Fruit fly (Drosophila melanogaster): Measurements from ENCODE around the gene Sfp24Bd.

The Sfp24Bd gene

DNA sequence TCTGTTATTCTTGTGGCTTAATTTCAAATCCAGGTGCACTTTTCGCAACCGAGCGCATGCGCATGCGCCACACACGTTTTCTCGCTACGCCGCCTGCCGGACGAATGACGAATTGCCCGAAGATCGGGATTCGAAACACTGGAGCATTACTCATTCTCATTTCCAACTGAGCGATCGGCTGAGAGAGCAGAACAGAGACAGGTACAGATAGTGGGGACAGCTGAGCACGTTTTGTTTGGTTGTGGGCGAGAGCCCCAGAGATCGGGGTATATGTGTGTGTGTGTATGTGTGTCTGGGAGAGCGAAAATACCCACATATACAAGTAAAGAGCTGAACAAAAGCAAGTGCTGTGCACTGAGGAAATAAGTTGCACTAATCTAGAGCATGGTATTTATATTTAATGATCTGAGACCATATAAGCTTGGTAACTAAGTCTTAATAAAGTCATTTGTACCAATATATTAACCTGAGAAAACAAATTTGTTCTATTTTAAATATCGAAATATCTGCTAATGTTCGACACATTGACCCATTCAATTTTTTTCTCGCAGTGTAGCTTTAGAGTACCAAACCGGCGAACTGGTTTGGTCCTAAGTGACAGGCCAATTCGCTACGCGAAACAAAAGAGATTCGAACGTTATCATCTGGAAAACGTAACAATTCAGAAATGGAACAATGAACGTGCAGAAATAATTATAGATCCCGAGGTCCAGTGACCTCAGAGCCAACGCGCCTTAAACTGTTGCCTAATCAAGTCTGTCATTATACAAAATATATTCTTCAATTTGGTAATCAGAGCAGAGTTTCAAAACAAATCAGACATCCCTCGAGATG lies 36.7 kb downstream of the Sfp24Bd start (continued):
- peak; percentile 91 for TF ChIP-seq ems (GFP tag; optimal IDR thresholded peaks at IDR 0.05)
- peak; percentile 99 for TF ChIP-seq row (GFP tag; IDR thresholded peaks at IDR 0.05)
- peak; percentile 97 for TF ChIP-seq bcd (GFP tag; optimal IDR thresholded peaks at IDR 0.05)
- TF ChIP-seq CG12942 (GFP tag; optimal IDR thresholded peaks at IDR 0.05), result peak; percentile 88
- peak; percentile 99 for TF ChIP-seq ind (GFP tag; optimal IDR thresholded peaks at IDR 0.05)
- TF ChIP-seq Spps (tag; optimal IDR thresholded peaks at IDR 0.05), result peak; percentile 98
- peak; percentile 49; the same call in 1 of the 2 replicates for TF ChIP-seq Scr (GFP tag; IDR thresholded peaks at IDR 0.05; ENCODE audit: partially characterized antibody)
- TF ChIP-seq Mrtf (GFP tag; IDR thresholded peaks at IDR 0.05), result peak; percentile 94
- peak; percentile 92 for TF ChIP-seq CG12744 (GFP tag; optimal IDR thresholded peaks at IDR 0.05)
- no peak for TF ChIP-seq Hr39 (optimal IDR thresholded peaks at IDR 0.05)
- TF ChIP-seq CG31388 (GFP tag; optimal IDR thresholded peaks at IDR 0.05), result peak; percentile 75
- peak; percentile 99 for TF ChIP-seq nau (GFP tag; optimal IDR thresholded peaks at IDR 0.05)
- TF ChIP-seq gem (tag; optimal IDR thresholded peaks at IDR 0.05), result peak; percentile 97
- TF ChIP-seq eyg (GFP tag; optimal IDR thresholded peaks at IDR 0.05), result peak; percentile 88
- TF ChIP-seq CG7786 (GFP tag; optimal IDR thresholded peaks at IDR 0.05), result peak; percentile 95
- peak; percentile 90 for TF ChIP-seq CG16863 (GFP tag; optimal IDR thresholded peaks at IDR 0.05)
- TF ChIP-seq gt (GFP tag; IDR thresholded peaks at IDR 0.05), result peak; percentile 92
- peak; percentile 94 for TF ChIP-seq wor (GFP tag; IDR thresholded peaks at IDR 0.05)
- TF ChIP-seq Gug (GFP tag; IDR thresholded peaks at IDR 0.05), result peak; percentile 95
- TF ChIP-seq Sin3A (optimal IDR thresholded peaks at IDR 0.05), result no peak
- peak; percentile 94 for TF ChIP-seq nmo (GFP tag; optimal IDR thresholded peaks at IDR 0.05)
- TF ChIP-seq tap (tag; optimal IDR thresholded peaks at IDR 0.05), result peak; percentile 98
- TF ChIP-seq sens (GFP tag), result peak; percentile 100
- peak; percentile 93 for TF ChIP-seq CG5180 (GFP tag; optimal IDR thresholded peaks at IDR 0.05)
- TF ChIP-seq Poxn (GFP tag; IDR thresholded peaks at IDR 0.05), result peak; percentile 85
- TF ChIP-seq sna (GFP tag; IDR thresholded peaks at IDR 0.05; ENCODE audit: partially characterized antibody), result no peak
- TF ChIP-seq bigmax (GFP tag; optimal IDR thresholded peaks at IDR 0.05), result peak; percentile 76
- peak; percentile 97 for TF ChIP-seq Six4 (GFP tag; optimal IDR thresholded peaks at IDR 0.05)
- TF ChIP-seq CG30403 (GFP tag; optimal IDR thresholded peaks at IDR 0.05), result peak; percentile 96
- TF ChIP-seq Sox102F (GFP tag; optimal IDR thresholded peaks at IDR 0.05), result peak; percentile 91
- TF ChIP-seq abd-A (tag; optimal IDR thresholded peaks at IDR 0.05), result peak; percentile 77
- peak; percentile 81 for TF ChIP-seq luna (GFP tag; optimal IDR thresholded peaks at IDR 0.05)
- TF ChIP-seq seq (GFP tag; IDR thresholded peaks at IDR 0.05), result peak; percentile 95
- TF ChIP-seq emc (GFP tag; optimal IDR thresholded peaks at IDR 0.05), result peak; percentile 69
- peak; percentile 97 for TF ChIP-seq ci (GFP tag; IDR thresholded peaks at IDR 0.05)
- TF ChIP-seq Stat92E (GFP tag; optimal IDR thresholded peaks at IDR 0.05), result peak in 1 of 3 experiments; percentile 94
- TF ChIP-seq CG11093 (GFP tag; IDR thresholded peaks at IDR 0.05), result peak; percentile 97
- TF ChIP-seq CG14965 (GFP tag; optimal IDR thresholded peaks at IDR 0.05; ENCODE audit: borderline replicate concordance), result peak; percentile 80
- peak; percentile 99 for TF ChIP-seq E2f1 (GFP tag; IDR thresholded peaks at IDR 0.05)
- TF ChIP-seq CG13123 (GFP tag; optimal IDR thresholded peaks at IDR 0.05), result peak; percentile 80
- peak; percentile 79 for TF ChIP-seq Adf1 (GFP tag; IDR thresholded peaks at IDR 0.05)
- no peak for TF ChIP-seq hkb (optimal IDR thresholded peaks at IDR 0.05)
- peak; percentile 96 for TF ChIP-seq hkb (GFP tag; IDR thresholded peaks at IDR 0.05)
- peak; percentile 86 for TF ChIP-seq salm (tag; optimal IDR thresholded peaks at IDR 0.05)
- TF ChIP-seq CG4282 (GFP tag; optimal IDR thresholded peaks at IDR 0.05), result peak; percentile 82
- peak; percentile 98 for TF ChIP-seq CG18764 (GFP tag; optimal IDR thresholded peaks at IDR 0.05)
- peak; percentile 73 for TF ChIP-seq Sry-β (GFP tag; optimal IDR thresholded peaks at IDR 0.05)
- TF ChIP-seq pan (optimal IDR thresholded peaks at IDR 0.05), result no peak
- peak in 1 of 2 experiments; percentile 98 for TF ChIP-seq pan (GFP tag; optimal IDR thresholded peaks at IDR 0.05 in 1 of 2, IDR thresholded peaks at IDR 0.05 in 1 of 2)
- TF ChIP-seq jigr1 (GFP tag; IDR thresholded peaks at IDR 0.05), result peak; percentile 91
- TF ChIP-seq B-H2 (GFP tag; optimal IDR thresholded peaks at IDR 0.05), result peak; percentile 82
